Worm (Caenorhabditis elegans) whole organism, L4/young adult: Measurements from ENCODE around the gene Y51B9A.9.

Experiments used
- W03F9.2 ChIP-seq: fragments of 150-350 bp; optimal IDR thresholded peaks from 2 replicates; lab custom pipeline; 2014; ENCODE audit warnings: missing biosample characterization, missing genetic modification characterization
- dao-5 ChIP-seq: sonication (generic microtip); optimal IDR thresholded peaks from 2 replicates; lab custom pipeline; 2016; ENCODE audit warnings: missing genotype, missing genetic modification characterization, moderate library complexity, missing compliant biosample characterization
- him-1 ChIP-seq: sonication (generic microtip); optimal IDR thresholded peaks from 2 replicates; lab custom pipeline; 2016; ENCODE audit warnings: missing genotype, missing genetic modification reagents, missing genetic modification characterization, missing compliant biosample characterization

Gene Y51B9A.9

DNA sequence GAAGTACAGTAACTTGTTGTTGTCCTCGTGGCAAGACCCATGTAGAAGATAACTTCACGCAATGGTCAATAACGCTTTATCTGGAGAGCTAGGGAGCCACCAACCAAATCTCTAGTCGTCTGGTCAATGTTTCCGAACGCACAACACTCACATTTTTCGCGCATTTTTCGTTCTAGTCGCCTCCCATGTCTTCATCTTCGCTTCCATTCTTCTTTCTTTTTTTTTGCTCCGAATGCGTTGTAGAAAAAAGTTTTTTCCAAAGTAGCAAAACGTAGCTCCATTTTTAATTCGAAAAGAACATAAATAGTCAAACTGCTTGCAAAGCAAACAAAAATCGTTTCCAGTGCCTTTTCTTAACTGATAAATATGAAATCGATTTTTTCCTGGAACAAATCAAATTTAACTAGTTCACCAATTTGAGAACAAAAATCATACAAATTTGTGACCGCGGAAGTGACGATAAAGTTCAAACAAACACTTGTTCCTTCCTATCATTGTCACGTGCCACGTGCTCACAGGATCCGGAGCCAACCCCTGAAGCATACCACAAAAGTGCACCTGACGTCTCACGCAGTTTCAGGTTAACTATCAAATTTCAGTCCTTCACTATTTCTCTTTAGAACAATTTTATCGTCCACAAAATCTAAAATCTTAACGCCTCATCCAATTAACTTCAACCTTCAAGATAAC, 21.6 kb upstream of the Y51B9A.9 start:
- TF ChIP-seq him-1 (tag; lab: Kevin White, UChicago) (no peak), W03F9.2 (tag; lab: Kevin White, UChicago) (no peak), dao-5 (tag; lab: Kevin White, UChicago) (no peak)

- TF ChIP-seq him-1 (tag; lab: Kevin White, UChicago) (no peak), dao-5 (tag; lab: Kevin White, UChicago) (no peak), W03F9.2 (tag; lab: Kevin White, UChicago) (no peak)
Measured at ce11 chrII:9418065-9418567, 20.7 kb upstream of the Y51B9A.9 start, which contains the start of the genes M176.4 and M176.16. Gene M176.4, plus strand, starts transcription at chrII:9418365. Gene M176.16, plus strand, starts transcription at chrII:9418517.

DNA sequence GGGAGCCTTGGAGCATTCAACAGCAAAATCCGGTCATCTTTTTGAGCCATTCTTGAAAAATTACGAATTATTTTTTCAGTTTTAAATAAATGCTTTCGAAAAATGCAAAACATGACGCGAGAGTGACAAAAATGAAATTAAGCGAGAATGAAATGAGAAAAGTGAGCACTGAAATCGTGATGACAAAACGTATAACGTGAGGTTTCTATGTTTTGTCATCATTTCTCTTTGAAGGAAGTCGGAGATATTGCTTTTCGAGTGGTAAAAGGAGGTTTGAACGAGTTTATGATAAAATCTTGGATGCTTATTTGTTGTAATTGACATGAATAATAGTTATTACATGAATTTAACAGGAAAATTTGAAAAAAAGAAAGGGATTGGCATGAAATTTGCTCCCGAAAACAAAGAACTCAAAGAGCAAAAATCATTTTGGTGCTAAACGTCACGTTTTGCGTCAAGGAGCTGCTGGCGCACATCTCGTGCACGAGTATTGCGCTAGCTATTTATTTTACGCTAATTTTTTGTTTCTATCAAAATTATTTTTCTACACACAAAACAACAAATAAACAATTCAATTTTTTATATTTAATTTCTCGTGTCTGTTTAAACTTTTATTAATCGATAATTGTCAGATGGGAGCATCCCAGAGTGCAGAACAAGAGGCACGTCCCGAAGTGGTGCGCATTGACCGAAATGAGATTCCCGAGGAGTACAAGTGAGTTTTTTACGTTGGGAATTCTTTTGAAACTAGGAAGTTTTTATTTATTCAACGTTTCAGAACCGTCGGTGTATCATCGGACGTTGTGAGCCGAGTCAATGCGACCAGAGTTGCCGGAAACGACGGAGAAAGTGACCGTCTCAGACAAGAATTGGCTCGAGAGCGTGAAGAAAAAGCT, 19.2 kb upstream of the Y51B9A.9 start, which contains the start of the genes gss-1 and chch-3:
gss-1 (minus strand) TSS at position 51 of the 896 bp plus-strand sequence.
chch-3 (plus strand) TSS at position 633 of the 896 bp plus-strand sequence.
- TF ChIP-seq dao-5 (tag; lab: Kevin White, UChicago), result no peak
- TF ChIP-seq him-1 (tag; lab: Kevin White, UChicago), result no peak
- TF ChIP-seq W03F9.2 (tag; lab: Kevin White, UChicago), result peak; percentile 81

DNA sequence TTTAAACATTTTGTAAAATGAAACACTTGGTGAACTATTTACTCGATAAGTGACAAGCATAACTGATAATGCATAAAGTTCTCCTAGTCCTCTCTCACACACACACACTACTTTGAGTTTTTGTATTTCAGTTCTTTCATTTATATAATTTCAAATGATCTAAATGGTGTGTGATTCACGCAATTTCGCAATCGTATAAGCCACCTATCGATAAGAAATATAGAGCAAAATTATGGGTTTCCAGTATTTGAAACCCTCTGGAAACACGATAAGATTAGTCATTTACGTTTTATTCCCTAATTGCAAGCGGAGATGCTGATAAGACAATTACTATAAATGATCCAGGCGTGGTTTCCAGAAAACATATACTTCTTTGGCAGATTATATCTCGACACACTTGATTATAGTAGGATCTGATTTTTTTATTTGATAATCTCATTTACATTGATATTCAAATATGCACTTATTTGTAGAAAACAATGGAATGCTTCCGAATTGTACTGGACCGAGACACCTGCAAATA, 14.8 kb upstream of the Y51B9A.9 start, which contains the start of gene arrd-3:
arrd-3 (plus strand) TSS at position 473 of the 523 bp plus-strand sequence.
- no peak for TF ChIP-seq dao-5 (tag; lab: Kevin White, UChicago)
- TF ChIP-seq W03F9.2 (tag; lab: Kevin White, UChicago), result no peak

DNA sequence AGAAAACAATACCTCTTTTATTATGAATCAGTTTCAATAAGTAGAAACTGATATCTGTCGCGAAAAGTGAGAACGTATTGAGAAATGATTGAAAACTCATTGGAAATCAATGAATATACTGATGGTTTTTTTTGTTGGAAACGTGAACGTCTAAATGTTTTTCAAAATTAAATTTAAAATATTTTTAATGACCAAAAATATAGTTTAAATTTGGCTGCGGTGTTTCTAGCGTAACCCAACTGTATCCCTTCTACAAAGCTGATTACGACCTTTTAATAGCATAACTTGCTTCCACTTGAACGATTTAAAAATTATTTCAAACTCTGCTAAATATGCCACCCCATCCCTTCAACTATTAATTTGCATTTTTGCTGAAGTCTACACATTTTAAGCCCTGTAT, 14.1 kb upstream of the Y51B9A.9 start, which contains the start of gene M176.9:
M176.9 (minus strand) TSS at position 101 of the 400 bp plus-strand sequence.
- no peak for TF ChIP-seq W03F9.2 (tag; lab: Kevin White, UChicago)
- TF ChIP-seq him-1 (tag; lab: Kevin White, UChicago), result no peak
- no peak for TF ChIP-seq dao-5 (tag; lab: Kevin White, UChicago)

DNA sequence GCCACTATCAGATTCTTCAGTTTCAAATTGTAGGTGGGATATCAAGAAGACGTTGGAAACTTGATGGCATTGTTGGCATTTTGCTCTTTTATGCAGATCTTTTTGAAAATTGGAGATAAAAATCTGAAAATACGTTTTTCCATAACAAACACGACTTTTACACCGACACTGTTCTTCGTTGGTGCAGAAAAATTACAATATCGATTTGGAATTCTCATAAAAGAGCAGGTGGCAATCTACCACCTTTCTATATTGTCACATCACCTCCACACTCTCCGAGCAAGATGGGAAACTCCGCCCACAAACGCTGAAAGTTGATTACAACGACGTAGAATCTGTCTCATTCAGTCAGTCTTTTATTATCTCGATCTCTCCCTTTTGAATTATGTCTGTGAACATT, 10.1 kb upstream of the Y51B9A.9 start, which contains the start of gene arrd-2:
arrd-2 (plus strand) TSS at position 301 of the 400 bp plus-strand sequence.
- TF ChIP-seq dao-5 (tag; lab: Kevin White, UChicago) (no peak), him-1 (tag; lab: Kevin White, UChicago) (no peak), W03F9.2 (tag; lab: Kevin White, UChicago) (no peak)

- TF ChIP-seq dao-5 (tag; lab: Kevin White, UChicago) (no peak), W03F9.2 (tag; lab: Kevin White, UChicago) (no peak), him-1 (tag; lab: Kevin White, UChicago) (no peak)
Measured at ce11 chrII:9407020-9407419, 9.6 kb upstream of the Y51B9A.9 start, which contains the start of gene mpz-6. Gene mpz-6, minus strand, starts transcription at chrII:9407120.

- TF ChIP-seq him-1 (tag; lab: Kevin White, UChicago) (no peak), W03F9.2 (tag; lab: Kevin White, UChicago) (no peak), dao-5 (tag; lab: Kevin White, UChicago) (no peak)
Measured at ce11 chrII:9403846-9404245, 6.5 kb upstream of the Y51B9A.9 start, which contains the start of gene Y51B9A.5. Gene Y51B9A.5, plus strand, starts transcription at chrII:9404146.

- TF ChIP-seq W03F9.2 (tag; lab: Kevin White, UChicago) (no peak), dao-5 (tag; lab: Kevin White, UChicago) (no peak), him-1 (tag; lab: Kevin White, UChicago) (no peak)
Measured at ce11 chrII:9403087-9403486, 5.7 kb upstream of the Y51B9A.9 start, which contains the start of gene Y51B9A.6. Gene Y51B9A.6, minus strand, starts transcription at chrII:9403187.

DNA sequence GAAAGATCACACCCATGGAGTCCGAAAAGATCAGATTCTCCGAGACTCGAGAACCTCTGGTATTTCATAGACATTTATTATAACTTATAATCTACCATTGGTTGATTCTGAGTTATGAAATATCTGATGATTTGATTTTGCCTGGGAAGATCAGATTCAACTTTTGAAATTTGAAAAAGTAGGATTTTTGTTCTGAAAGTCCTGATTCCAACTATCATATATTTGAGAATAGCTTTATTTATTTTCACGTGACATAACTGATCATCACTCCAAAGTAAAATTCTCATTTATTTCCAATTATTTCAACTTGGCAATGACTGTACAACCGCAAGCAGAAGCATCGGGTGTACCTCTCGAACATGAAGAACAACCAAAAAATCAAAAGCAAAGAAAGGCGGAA, 2.4 kb upstream of the Y51B9A.9 start, which contains the start of gene Y51B9A.7:
Y51B9A.7 (plus strand) TSS at position 301 of the 400 bp plus-strand sequence.
- no peak for TF ChIP-seq him-1 (tag; lab: Kevin White, UChicago)
- no peak for TF ChIP-seq W03F9.2 (tag; lab: Kevin White, UChicago)
- no peak for TF ChIP-seq dao-5 (tag; lab: Kevin White, UChicago)

DNA sequence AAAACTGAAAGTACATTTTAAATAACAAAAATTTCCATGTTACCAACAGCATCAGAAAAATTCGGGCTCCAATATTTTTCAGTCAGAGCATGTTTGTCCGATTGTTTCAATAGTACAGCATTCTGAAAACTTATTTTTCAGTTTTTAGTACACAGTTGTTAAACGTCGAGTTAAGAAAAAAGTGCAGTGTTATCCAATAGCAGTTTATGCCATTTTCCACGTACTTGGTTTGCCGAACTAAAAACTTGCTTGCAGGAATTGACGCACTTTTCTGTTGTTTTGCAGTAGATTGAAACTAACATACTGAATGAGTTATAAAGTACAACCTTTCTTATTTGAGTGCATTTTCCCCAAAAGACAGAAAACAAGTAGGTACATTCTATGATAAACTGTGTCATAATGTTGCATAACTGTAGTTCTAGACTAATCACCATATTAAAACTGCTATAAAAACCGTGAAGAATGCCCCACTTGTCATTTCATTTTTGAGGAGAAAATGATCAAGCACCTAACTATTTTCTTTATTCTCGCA, 1.0 kb upstream of the Y51B9A.9 start, which contains the start of the genes Y51B9A.14 and Y51B9A.8:
Y51B9A.14 (minus strand) TSS at position 101 of the 532 bp plus-strand sequence.
Y51B9A.8 (plus strand) TSS at position 482 of the 532 bp plus-strand sequence.
- TF ChIP-seq him-1 (tag; lab: Kevin White, UChicago) (no peak), W03F9.2 (tag; lab: Kevin White, UChicago) (no peak), dao-5 (tag; lab: Kevin White, UChicago) (no peak)

DNA sequence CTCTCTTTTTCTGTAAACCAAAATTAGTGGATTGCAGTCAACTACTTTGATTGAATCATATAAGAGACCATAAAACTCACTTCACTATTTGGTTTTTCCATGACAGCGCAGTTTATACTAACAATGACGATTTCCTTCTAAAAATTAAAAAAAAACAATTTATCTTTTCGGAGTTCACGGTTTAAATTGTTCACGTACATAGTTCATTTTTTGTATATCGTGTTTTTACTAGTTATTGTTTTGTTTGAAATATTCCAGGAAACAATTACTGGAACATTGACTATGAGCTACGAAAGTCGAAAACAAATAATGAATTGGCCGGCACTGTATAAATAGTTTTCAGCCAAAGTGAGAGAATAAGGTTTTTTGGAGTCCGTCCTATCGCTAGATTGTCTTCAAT, 4.7 kb downstream of the Y51B9A.9 start, which contains the start of gene lido-17:
lido-17 (minus strand) TSS at position 101 of the 400 bp plus-strand sequence.
- TF ChIP-seq him-1 (tag; lab: Kevin White, UChicago), result no peak
- TF ChIP-seq W03F9.2 (tag; lab: Kevin White, UChicago), result no peak
- no peak for TF ChIP-seq dao-5 (tag; lab: Kevin White, UChicago)
